Worm (Caenorhabditis elegans) whole organism, midembryonic: ENCODE measurements around the gene B0563.9.

Experiments used
- T22C8.4 ChIP-seq: fragments of 200-800 bp; sonication (Bioruptor generic); IDR thresholded peaks from 2 replicates; pipeline ENCODE4 v1.3.6; 2022; ENCODE audit warnings: missing genetic modification characterization, missing compliant biosample characterization
- cog-1 ChIP-seq: sonication (generic microtip); optimal IDR thresholded peaks from 2 replicates; lab custom pipeline; 2016; ENCODE audit warnings: missing genetic modification characterization, missing compliant biosample characterization
- klf-2 ChIP-seq: fragments of 200-800 bp; sonication (Bioruptor generic); conservative IDR thresholded peaks from 2 replicates; pipeline ENCODE4 v1.3.6; 2022; ENCODE audit warnings: missing genetic modification reagents, missing genetic modification characterization, missing compliant biosample characterization
- tab-1 ChIP-seq: fragments of 200-800 bp; sonication (Bioruptor generic); IDR thresholded peaks from 2 replicates; pipeline ENCODE4 v1.3.6; 2022; ENCODE audit warnings: missing genetic modification characterization, missing compliant biosample characterization

DNA sequence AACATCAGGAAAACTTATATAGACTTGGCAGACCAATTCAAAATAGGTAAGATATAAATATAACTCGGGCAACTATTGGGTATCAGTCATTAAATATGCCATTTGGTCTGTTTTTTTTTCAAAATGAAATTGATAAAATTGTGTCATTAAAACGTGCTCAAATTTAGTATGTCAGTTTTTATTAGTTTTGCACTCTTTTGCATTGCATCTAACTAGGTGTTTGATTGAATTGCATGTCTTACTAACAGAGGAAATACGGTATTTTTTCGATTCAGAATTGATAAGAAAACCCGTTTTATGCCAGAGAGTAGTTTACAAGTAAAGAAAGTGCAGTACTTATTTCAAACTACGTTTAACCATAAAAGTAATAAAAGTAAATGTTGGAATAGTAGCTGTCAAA lies 12.6 kb upstream of the B0563.9 start:
- TF ChIP-seq cog-1 (tag; lab: Kevin White, UChicago) (no peak), T22C8.4 (GFP tag; lab: Robert Waterston, UW) (no peak), tab-1 (GFP tag; lab: Robert Waterston, UW) (no peak), klf-2 (GFP tag; lab: Robert Waterston, UW) (no peak)
